Worm (Caenorhabditis elegans): ENCODE results near the gene F52D2.5.

- TF ChIP-seq ham-2 (GFP tag; optimal IDR thresholded peaks at IDR 0.05) (no peak), lin-13 (tag; optimal IDR thresholded peaks at IDR 0.05) (no peak), lsy-2 (tag; optimal IDR thresholded peaks at IDR 0.05) (no peak), cnd-1 (tag; optimal IDR thresholded peaks at IDR 0.05) (no peak), snpc-4 (tag; optimal IDR thresholded peaks at IDR 0.05) (no peak), unc-39 (tag; optimal IDR thresholded peaks at IDR 0.05) (no peak), lin-32 (GFP tag; optimal IDR thresholded peaks at IDR 0.05) (no peak), zip-8 (tag; optimal IDR thresholded peaks at IDR 0.05) (no peak)
These were observed 39.3 kb upstream of the F52D2.5 start for ce11 chrX:2013912-2014311.

Measured in whole organism, mixed stage, embryonic.